Fruit fly (Drosophila melanogaster): ENCODE measurements around the gene CG9799.

dm6 chr3R:13360108-13360507 lies 28.4 kb downstream of the CG9799 start:
- TF ChIP-seq ttk (optimal IDR thresholded peaks at IDR 0.05) (no peak), Myc (optimal IDR thresholded peaks at IDR 0.05) (no peak)
